Fruit fly (Drosophila melanogaster) whole organism, pupa: ENCODE data around the gene LUBEL.

Experiments
- CG14655 ChIP-seq: fragments of 200-800 bp; sonication (Bioruptor generic); optimal IDR thresholded peaks from 3 replicates; lab custom pipeline; 2017; ENCODE audit warnings: mild to moderate bottlenecking, missing biosample characterization, missing genetic modification reagents, missing genetic modification characterization
- CG34367 ChIP-seq: fragments of 200-800 bp; sonication (Bioruptor generic); optimal IDR thresholded peaks from 2 replicates; lab custom pipeline; 2018; ENCODE audit warnings: missing biosample characterization, mild to moderate bottlenecking, missing genetic modification characterization
- CG8301 ChIP-seq: fragments of 200-800 bp; sonication (Bioruptor generic); optimal IDR thresholded peaks from 2 replicates; lab custom pipeline; 2018; ENCODE audit warnings: missing biosample characterization, mild to moderate bottlenecking, missing genetic modification characterization
- EcR ChIP-seq: fragments of 200-800 bp; sonication (Bioruptor generic); optimal IDR thresholded peaks from 3 replicates; lab custom pipeline; 2019; ENCODE audit warnings: missing biosample characterization, missing genetic modification characterization, mild to moderate bottlenecking, moderate library complexity, missing genetic modification reagents
- Pif1A ChIP-seq: fragments of 200-800 bp; sonication (Bioruptor generic); optimal IDR thresholded peaks from 3 replicates; lab custom pipeline; 2016; ENCODE audit warnings: missing biosample characterization, missing genetic modification characterization
- fd96Ca ChIP-seq: fragments of 200-800 bp; sonication (Bioruptor generic); IDR thresholded peaks from 3 replicates; pipeline ENCODE4 v1.3.6; 2022; ENCODE audit warnings: missing biosample characterization, missing genetic modification characterization
- rn ChIP-seq: fragments of 200-800 bp; sonication (Bioruptor generic); IDR thresholded peaks from 2 replicates; pipeline ENCODE4 v1.3.6; 2022; ENCODE audit warnings: missing biosample characterization, missing genetic modification characterization

DNA sequence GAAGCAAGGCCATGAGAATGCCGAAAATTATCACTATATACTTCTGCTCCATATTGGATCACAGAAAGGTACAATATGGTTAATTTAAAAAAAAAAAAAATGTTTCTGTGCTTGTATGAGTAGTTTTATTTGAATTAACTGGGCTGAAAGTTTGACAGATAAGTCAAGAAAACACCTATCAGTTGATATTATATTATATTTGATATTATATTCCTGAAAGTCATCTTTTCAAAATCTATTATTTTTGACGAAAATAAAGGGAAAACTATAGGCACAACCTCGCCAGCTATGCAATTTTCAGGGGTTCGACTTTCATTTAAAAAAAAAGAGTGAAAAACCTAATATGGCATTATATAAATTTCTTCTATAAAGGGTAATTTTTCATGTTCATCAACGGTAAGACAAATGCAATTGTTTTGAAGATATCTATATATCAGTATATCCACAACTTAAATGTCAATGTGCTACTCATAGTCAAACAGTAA is 26.2 kb upstream of the LUBEL start, which contains the start of the genes nrv2 and CG43610:
- TF ChIP-seq CG34367 (no peak), fd96Ca (GFP tag; lab: Robert Waterston, UW) (no peak), CG14655 (GFP tag; lab: Kevin White, UChicago) (no peak), Pif1A (GFP tag; lab: Kevin White, UChicago) (no peak), CG8301 (no peak), rn (no peak), EcR (GFP tag; lab: Kevin White, UChicago) (no peak)
